Fruit fly (Drosophila melanogaster): ENCODE measurements around the gene CG34432.

DNA sequence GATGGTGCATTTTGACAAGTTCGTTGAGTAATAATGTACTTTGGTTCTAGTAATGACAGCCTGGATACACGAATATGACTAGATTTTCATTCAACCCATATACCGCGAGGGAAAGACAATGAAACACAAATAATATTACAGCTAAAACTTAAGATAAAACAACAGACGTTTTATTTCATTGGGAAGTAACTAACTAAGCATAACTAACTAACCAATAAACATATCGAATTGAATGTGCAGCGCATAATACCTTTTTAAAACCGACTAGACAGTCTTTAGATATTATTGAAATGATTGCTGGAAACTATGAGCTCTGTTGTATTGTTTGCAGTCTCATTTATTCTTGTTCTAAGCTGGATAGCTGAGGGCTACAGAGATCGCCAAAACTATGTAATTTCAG, 43.1 kb upstream of the CG34432 start, which contains the start of gene CG31016:
- TF ChIP-seq CG10348 (GFP tag; IDR thresholded peaks at IDR 0.05) (no peak), CG8159 (tag; optimal IDR thresholded peaks at IDR 0.05) (no peak), Pif1A (GFP tag; optimal IDR thresholded peaks at IDR 0.05) (no peak), EcR (GFP tag; optimal IDR thresholded peaks at IDR 0.05) (no peak), fd96Ca (GFP tag; IDR thresholded peaks at IDR 0.05) (no peak), Snoo (tag; optimal IDR thresholded peaks at IDR 0.05) (no peak), Pif1B (GFP tag; optimal IDR thresholded peaks at IDR 0.05) (no peak), rn (GFP tag; IDR thresholded peaks at IDR 0.05) (no peak)

All from whole organism, pupa.